Fruit fly (Drosophila melanogaster): ENCODE results near the gene CG42557.

CG42557 gene

dm6 chr3R:29959329-29959728 is 26.2 kb downstream of the CG42557 start (continued):
- TF ChIP-seq lilli (GFP tag; optimal IDR thresholded peaks at IDR 0.05) (no peak), CG14667 (GFP tag; IDR thresholded peaks at IDR 0.05) (no peak; the same call in 1 of the 2 replicates), Rfx (GFP tag; IDR thresholded peaks at IDR 0.05) (peak; percentile 44; the same call in 1 of the 2 replicates), tio (GFP tag; optimal IDR thresholded peaks at IDR 0.05) (no peak), croc (GFP tag; conservative IDR thresholded peaks at IDR 0.05) (no peak), CG7928 (GFP tag; optimal IDR thresholded peaks at IDR 0.05) (no peak), CG11456 (GFP tag; IDR thresholded peaks at IDR 0.05) (peak; percentile 29; the same call in 1 of the 3 replicates), CG13123 (GFP tag; optimal IDR thresholded peaks at IDR 0.05) (no peak), odd (GFP tag; optimal IDR thresholded peaks at IDR 0.05) (no peak), CG14965 (GFP tag; optimal IDR thresholded peaks at IDR 0.05; ENCODE audit: borderline replicate concordance) (no peak), CG13775 (GFP tag; optimal IDR thresholded peaks at IDR 0.05) (no peak), lab (GFP tag; optimal IDR thresholded peaks at IDR 0.05) (peak; percentile 30), al (GFP tag; IDR thresholded peaks at IDR 0.05) (no peak), btn (GFP tag; optimal IDR thresholded peaks at IDR 0.05) (no peak), org-1 (GFP tag; optimal IDR thresholded peaks at IDR 0.05) (no peak), tup (GFP tag; optimal IDR thresholded peaks at IDR 0.05) (no peak), CG30403 (GFP tag; optimal IDR thresholded peaks at IDR 0.05) (no peak), Scr (GFP tag; IDR thresholded peaks at IDR 0.05; ENCODE audit: partially characterized antibody) (no peak), CG12236 (GFP tag; optimal IDR thresholded peaks at IDR 0.05) (no peak), H2.0 (GFP tag; IDR thresholded peaks at IDR 0.05) (no peak), gro (GFP tag; optimal IDR thresholded peaks at IDR 0.05) (no peak), ci (GFP tag; IDR thresholded peaks at IDR 0.05) (0 out of 3 replicates have a peak, but pooled peaks have one; percentile 28), chm (GFP tag; IDR thresholded peaks at IDR 0.05) (no peak), lmd (GFP tag; IDR thresholded peaks at IDR 0.05) (no peak), CG15073 (GFP tag; optimal IDR thresholded peaks at IDR 0.05) (no peak), CG42726 (GFP tag; IDR thresholded peaks at IDR 0.05; ENCODE audit: partially characterized antibody) (no peak), CG6765 (GFP tag; optimal IDR thresholded peaks at IDR 0.05) (no peak), CG7745 (tag; optimal IDR thresholded peaks at IDR 0.05) (no peak), Blimp-1 (GFP tag; optimal IDR thresholded peaks at IDR 0.05) (no peak), CG12219 (GFP tag; optimal IDR thresholded peaks at IDR 0.05) (no peak), stc (GFP tag; IDR thresholded peaks at IDR 0.05) (no peak), Lhr (GFP tag; optimal IDR thresholded peaks at IDR 0.05) (no peak), CG10565 (GFP tag; optimal IDR thresholded peaks at IDR 0.05) (no peak), Aef1 (GFP tag; IDR thresholded peaks at IDR 0.05) (no peak), hkb (optimal IDR thresholded peaks at IDR 0.05) (no peak), hkb (GFP tag; IDR thresholded peaks at IDR 0.05) (peak; percentile 55), CG16815 (GFP tag; optimal IDR thresholded peaks at IDR 0.05) (no peak), CG9437 (GFP tag; optimal IDR thresholded peaks at IDR 0.05) (no peak), Eip74EF (GFP tag; optimal IDR thresholded peaks at IDR 0.05) (no peak), sna (GFP tag; IDR thresholded peaks at IDR 0.05; ENCODE audit: partially characterized antibody) (no peak), Dll (GFP tag; IDR thresholded peaks at IDR 0.05; ENCODE audit: partially characterized antibody) (no peak), Lpt (GFP tag; optimal IDR thresholded peaks at IDR 0.05) (no peak), BEAF-32 (GFP tag; optimal IDR thresholded peaks at IDR 0.05) (no peak), CG4707 (GFP tag; optimal IDR thresholded peaks at IDR 0.05) (no peak), CG5180 (GFP tag; optimal IDR thresholded peaks at IDR 0.05) (no peak), crp (GFP tag; optimal IDR thresholded peaks at IDR 0.05) (no peak), Vsx1 (GFP tag; optimal IDR thresholded peaks at IDR 0.05) (no peak), CG6689 (GFP tag; IDR thresholded peaks at IDR 0.05) (no peak), CG8359 (GFP tag; optimal IDR thresholded peaks at IDR 0.05; ENCODE audit: borderline replicate concordance) (no peak), CG10462 (GFP tag; optimal IDR thresholded peaks at IDR 0.05) (no peak), CG11695 (GFP tag; IDR thresholded peaks at IDR 0.05) (no peak)
